Fruit fly (Drosophila melanogaster) whole organism, embryonic: Measurements from ENCODE around the gene alpha-PheRS.

ENCODE experiments used
- Bgb ChIP-seq: fragments of 200-800 bp; sonication (Bioruptor generic); IDR thresholded peaks from 2 replicates; pipeline ENCODE4 v1.3.6; 2022; ENCODE audit warnings: missing biosample characterization, missing genetic modification characterization; ENCODE audit not compliant: partially characterized antibody
- CG10431 ChIP-seq: fragments of 200-800 bp; sonication (Bioruptor generic); optimal IDR thresholded peaks from 3 replicates; lab custom pipeline; 2018; ENCODE audit warnings: missing biosample characterization, mild to moderate bottlenecking, missing genetic modification characterization
- CG11560 ChIP-seq: fragments of 200-800 bp; sonication (Bioruptor generic); IDR thresholded peaks from 3 replicates; pipeline ENCODE4 v1.3.6; 2022; ENCODE audit warnings: missing biosample characterization, missing genetic modification characterization
- CG12104 ChIP-seq: fragments of 200-800 bp; sonication (Bioruptor generic); optimal IDR thresholded peaks from 3 replicates; lab custom pipeline; 2016; ENCODE audit warnings: missing biosample characterization, missing genetic modification characterization
- CG12219 ChIP-seq: fragments of 200-800 bp; sonication (Bioruptor generic); optimal IDR thresholded peaks from 3 replicates; lab custom pipeline; 2018; ENCODE audit warnings: missing biosample characterization, mild to moderate bottlenecking, missing genetic modification characterization
- CG15011 ChIP-seq: fragments of 200-800 bp; sonication (Bioruptor generic); optimal IDR thresholded peaks from 3 replicates; lab custom pipeline; 2018; ENCODE audit warnings: missing biosample characterization, mild to moderate bottlenecking, missing genetic modification characterization
- CG15269 ChIP-seq: fragments of 200-800 bp; sonication (Bioruptor generic); optimal IDR thresholded peaks from 2 replicates; lab custom pipeline; 2018; ENCODE audit warnings: missing biosample characterization, mild to moderate bottlenecking, missing genetic modification characterization, moderate library complexity
- CG18262 ChIP-seq: fragments of 200-800 bp; optimal IDR thresholded peaks from 3 replicates; lab custom pipeline; 2019; ENCODE audit warnings: missing biosample characterization, mild to moderate bottlenecking, missing genetic modification characterization, moderate library complexity
- CG31224 ChIP-seq: fragments of 200-800 bp; sonication (Bioruptor generic); IDR thresholded peaks from 2 replicates; pipeline ENCODE4 v1.3.6; 2022; ENCODE audit warnings: missing biosample characterization, missing genetic modification characterization
- CG32767 ChIP-seq: fragments of 200-800 bp; sonication (Bioruptor generic); IDR thresholded peaks from 2 replicates; pipeline ENCODE4 v1.3.6; 2022; ENCODE audit warnings: missing biosample characterization, missing genetic modification characterization
- CG32772 ChIP-seq: fragments of 200-800 bp; sonication (Bioruptor generic); IDR thresholded peaks from 2 replicates; pipeline ENCODE4 v1.3.6; 2022; ENCODE audit warnings: missing biosample characterization, missing genetic modification characterization
- CG4404 ChIP-seq: fragments of 200-800 bp; sonication (Bioruptor generic); IDR thresholded peaks from 2 replicates; pipeline ENCODE4 v1.3.6; 2022; ENCODE audit warnings: missing biosample characterization, missing genetic modification characterization
- CG4707 ChIP-seq: fragments of 200-800 bp; sonication (Bioruptor generic); optimal IDR thresholded peaks from 2 replicates; lab custom pipeline; 2018; ENCODE audit warnings: missing biosample characterization, mild to moderate bottlenecking, missing genetic modification characterization, moderate library complexity
- CG7372 ChIP-seq: fragments of 200-800 bp; sonication (Bioruptor generic); IDR thresholded peaks from 2 replicates; pipeline ENCODE4 v1.3.6; 2022; ENCODE audit warnings: missing biosample characterization, missing genetic modification characterization
- CG7963 ChIP-seq: fragments of 200-800 bp; sonication (Bioruptor generic); IDR thresholded peaks from 3 replicates; pipeline ENCODE4 v1.3.6; 2022; ENCODE audit warnings: missing biosample characterization, missing genetic modification characterization; ENCODE audit not compliant: partially characterized antibody
- CG9876 ChIP-seq: fragments of 200-800 bp; sonication (Bioruptor generic); optimal IDR thresholded peaks from 2 replicates; lab custom pipeline; 2016; ENCODE audit warnings: missing biosample characterization, missing genetic modification characterization
- CoRest ChIP-seq: fragments of 200-800 bp; sonication (Bioruptor generic); optimal IDR thresholded peaks from 3 replicates; lab custom pipeline; 2018; ENCODE audit warnings: missing biosample characterization, mild to moderate bottlenecking, missing genetic modification characterization, moderate library complexity
- Dad ChIP-seq: fragments of 200-800 bp; sonication (Bioruptor generic); optimal IDR thresholded peaks from 3 replicates; lab custom pipeline; 2016; ENCODE audit warnings: missing biosample characterization, missing genetic modification characterization
- Deaf1 ChIP-seq: fragments of 200-800 bp; optimal IDR thresholded peaks from 3 replicates; lab custom pipeline; 2019; ENCODE audit warnings: missing biosample characterization, mild to moderate bottlenecking, missing genetic modification characterization, moderate library complexity
- Dip2 ChIP-seq: fragments of 200-800 bp; sonication (Bioruptor generic); IDR thresholded peaks from 2 replicates; pipeline ENCODE4 v1.3.6; 2022; ENCODE audit warnings: missing biosample characterization, missing genetic modification characterization
- Dip3 ChIP-seq: fragments of 200-800 bp; sonication (Bioruptor generic); optimal IDR thresholded peaks from 3 replicates; lab custom pipeline; 2016; ENCODE audit warnings: missing biosample characterization, missing genetic modification characterization
- Doc2 ChIP-seq: fragments of 200-800 bp; sonication (Bioruptor generic); IDR thresholded peaks from 2 replicates; pipeline ENCODE4 v1.3.6; 2022; ENCODE audit warnings: missing biosample characterization, missing genetic modification characterization
- Hr78 ChIP-seq, 2 experiments: fragments of 200-800 bp in 1 of 2; fragments of >200 bp in 1 of 2; sonication (Bioruptor generic) in 1 of 2; optimal IDR thresholded peaks; 2 replicates each; lab custom pipeline; 2017 to 2019; ENCODE audit warnings: missing biosample characterization in 2 of 2, missing genetic modification characterization in 2 of 2, mild to moderate bottlenecking in 1 of 2, moderate library complexity in 1 of 2
- Meics ChIP-seq: fragments of 200-800 bp; sonication (Bioruptor generic); optimal IDR thresholded peaks from 2 replicates; lab custom pipeline; 2017; ENCODE audit warnings: missing biosample characterization, mild to moderate bottlenecking, missing genetic modification characterization
- Side ChIP-seq: fragments of 200-800 bp; sonication (Bioruptor generic); optimal IDR thresholded peaks from 2 replicates; lab custom pipeline; 2016; ENCODE audit warnings: missing biosample characterization, missing genetic modification characterization
- Sin3A ChIP-seq: fragments of >200 bp; optimal IDR thresholded peaks from 2 replicates; lab custom pipeline; 2018
- Six4 ChIP-seq: fragments of 200-800 bp; sonication (Bioruptor generic); optimal IDR thresholded peaks from 2 replicates; lab custom pipeline; 2016; ENCODE audit warnings: missing biosample characterization, missing genetic modification characterization
- Sox100B ChIP-seq: fragments of 200-800 bp; sonication (Bioruptor generic); optimal IDR thresholded peaks from 3 replicates; lab custom pipeline; 2018; ENCODE audit warnings: missing biosample characterization, mild to moderate bottlenecking, missing genetic modification characterization
- Usf ChIP-seq: fragments of 200-800 bp; sonication (Bioruptor generic); optimal IDR thresholded peaks from 2 replicates; lab custom pipeline; 2017; ENCODE audit warnings: missing genotype, missing biosample characterization, missing genetic modification characterization
- ato ChIP-seq: fragments of 200-800 bp; sonication (Bioruptor generic); IDR thresholded peaks from 2 replicates; pipeline ENCODE4 v1.3.6; 2022; ENCODE audit warnings: missing biosample characterization, missing genetic modification characterization; ENCODE audit not compliant: partially characterized antibody
- bab2 ChIP-seq: fragments of 200-800 bp; sonication (Bioruptor generic); optimal IDR thresholded peaks from 2 replicates; lab custom pipeline; 2016; ENCODE audit warnings: missing biosample characterization, missing genetic modification characterization
- bigmax ChIP-seq: fragments of 200-800 bp; sonication (Bioruptor generic); optimal IDR thresholded peaks from 2 replicates; lab custom pipeline; 2018; ENCODE audit warnings: missing biosample characterization, mild to moderate bottlenecking, missing genetic modification characterization
- bsh ChIP-seq, 2 experiments: fragments of 200-800 bp; sonication (Bioruptor generic); optimal IDR thresholded peaks; 2 replicates each; lab custom pipeline; 2017 to 2018; ENCODE audit warnings: mild to moderate bottlenecking in 2 of 2, missing biosample characterization in 2 of 2, missing genetic modification characterization in 2 of 2, moderate library complexity in 1 of 2
- corto ChIP-seq: fragments of 200-800 bp; sonication (Bioruptor generic); optimal IDR thresholded peaks from 2 replicates; lab custom pipeline; 2016; ENCODE audit warnings: missing biosample characterization, mild to moderate bottlenecking, missing genetic modification characterization, moderate library complexity
- disco-r ChIP-seq: fragments of 200-800 bp; sonication (Bioruptor generic); optimal IDR thresholded peaks from 2 replicates; lab custom pipeline; 2016; ENCODE audit warnings: missing biosample characterization, missing genetic modification characterization
- gro ChIP-seq: fragments of 200-800 bp; sonication (Bioruptor generic); optimal IDR thresholded peaks from 2 replicates; lab custom pipeline; 2016; ENCODE audit warnings: missing biosample characterization, missing genetic modification characterization
- hb ChIP-seq: fragments of 200-800 bp; sonication (Bioruptor generic); IDR thresholded peaks from 3 replicates; pipeline ENCODE4 v1.3.6; 2022; ENCODE audit warnings: missing biosample characterization, missing genetic modification characterization; ENCODE audit not compliant: partially characterized antibody
- hbn ChIP-seq: fragments of 200-800 bp; sonication (Bioruptor generic); IDR thresholded peaks from 2 replicates; pipeline ENCODE4 v1.3.6; 2022; ENCODE audit warnings: missing biosample characterization, missing genetic modification characterization; ENCODE audit not compliant: partially characterized antibody
- hkb ChIP-seq, 2 experiments: fragments of 200-800 bp in 1 of 2; fragments of >200 bp in 1 of 2; sonication (Bioruptor generic) in 1 of 2; IDR thresholded peaks in 1 of 2; optimal IDR thresholded peaks in 1 of 2; 2 replicates each; pipeline versions ENCODE4 v1.3.6 to Lab custom; 2017 to 2022; ENCODE audit warnings: missing biosample characterization in 1 of 2, missing genetic modification characterization in 1 of 2
- jing ChIP-seq: fragments of 200-800 bp; sonication (Bioruptor generic); optimal IDR thresholded peaks from 2 replicates; lab custom pipeline; 2018; ENCODE audit warnings: missing biosample characterization, mild to moderate bottlenecking, missing genetic modification characterization
- kah ChIP-seq: fragments of 200-800 bp; sonication (Bioruptor generic); optimal IDR thresholded peaks from 2 replicates; lab custom pipeline; 2018; ENCODE audit warnings: missing biosample characterization, mild to moderate bottlenecking, missing genetic modification characterization
- maf-S ChIP-seq: fragments of 200-800 bp; sonication (Bioruptor generic); optimal IDR thresholded peaks from 2 replicates; lab custom pipeline; 2016; ENCODE audit warnings: missing biosample characterization, missing genetic modification characterization
- onecut ChIP-seq: fragments of 200-800 bp; sonication (Bioruptor generic); IDR thresholded peaks from 2 replicates; pipeline ENCODE4 v1.3.6; 2022; ENCODE audit warnings: missing biosample characterization, missing genetic modification characterization
- pb ChIP-seq: fragments of 200-800 bp; sonication (Bioruptor generic); optimal IDR thresholded peaks from 3 replicates; lab custom pipeline; 2016; ENCODE audit warnings: missing biosample characterization, missing genetic modification characterization
- sna ChIP-seq: fragments of 200-800 bp; sonication (Bioruptor generic); IDR thresholded peaks from 2 replicates; pipeline ENCODE4 v1.3.6; 2022; ENCODE audit warnings: missing biosample characterization, missing genetic modification characterization; ENCODE audit not compliant: partially characterized antibody
- stc ChIP-seq: fragments of 200-800 bp; sonication (Bioruptor generic); IDR thresholded peaks from 2 replicates; pipeline ENCODE4 v1.3.6; 2022; ENCODE audit warnings: missing biosample characterization, missing genetic modification characterization
- tap ChIP-seq: fragments of 200-800 bp; optimal IDR thresholded peaks from 3 replicates; lab custom pipeline; 2019; ENCODE audit warnings: missing biosample characterization, mild to moderate bottlenecking, missing genetic modification characterization, moderate library complexity
- zf30C ChIP-seq: fragments of 200-800 bp; sonication (Bioruptor generic); optimal IDR thresholded peaks from 3 replicates; lab custom pipeline; 2018; ENCODE audit warnings: missing biosample characterization, mild to moderate bottlenecking, missing genetic modification characterization

The alpha-PheRS gene

dm6 chrX:8100026-8100825 is 45.2 kb downstream of the alpha-PheRS start (continued):
- TF ChIP-seq corto (peak; percentile 35), CG15269 (tag; lab: Kevin White, UChicago) (peak; percentile 87), bigmax (GFP tag; lab: Kevin White, UChicago) (no peak), stc (peak; percentile 88), CG31224 (GFP tag; lab: Robert Waterston, UW) (peak; percentile 47; the same call in 1 of the 2 replicates), Usf (GFP tag; lab: Kevin White, UChicago) (peak; percentile 27), CG10431 (GFP tag; lab: Kevin White, UChicago) (peak; percentile 59), jing (GFP tag; lab: Kevin White, UChicago) (peak; percentile 20), onecut (GFP tag; lab: Robert Waterston, UW) (peak; percentile 69), CG11560 (tag; lab: Robert Waterston, UW) (peak; percentile 71), pb (peak; percentile 17), CG12104 (peak; percentile 68), disco-r (GFP tag; lab: Kevin White, UChicago) (no peak), Side (GFP tag; lab: Kevin White, UChicago) (peak; percentile 57), hb (GFP tag; lab: Robert Waterston, UW) (no peak), Dad (peak; percentile 33), CG18262 (tag; lab: Kevin White, UChicago) (peak; percentile 82), kah (GFP tag; lab: Kevin White, UChicago) (peak; percentile 42), CG12219 (GFP tag; lab: Kevin White, UChicago) (peak; percentile 69), gro (peak; percentile 46), CG32772 (GFP tag; lab: Robert Waterston, UW) (peak; percentile 87), tap (tag; lab: Kevin White, UChicago) (peak; percentile 81), Doc2 (GFP tag; lab: Robert Waterston, UW) (no peak), bsh (GFP tag; optimal IDR thresholded peaks at IDR 0.05; lab: Kevin White, UChicago) (peak; percentile 62 to 90), Bgb (GFP tag; lab: Robert Waterston, UW) (no peak), ato (GFP tag; lab: Robert Waterston, UW) (no peak), CoRest (tag; lab: Kevin White, UChicago) (peak; percentile 77), CG7963 (GFP tag; lab: Robert Waterston, UW) (no peak), Sin3A (lab: Kevin White, UChicago) (no peak), hbn (GFP tag; lab: Robert Waterston, UW) (no peak), CG4404 (GFP tag; lab: Robert Waterston, UW) (peak; percentile 43; the same call in 1 of the 2 replicates), CG4707 (GFP tag; lab: Kevin White, UChicago) (no peak), zf30C (GFP tag; lab: Kevin White, UChicago) (peak; percentile 70), CG9876 (GFP tag; lab: Kevin White, UChicago) (no peak), sna (no peak), hkb (optimal IDR thresholded peaks at IDR 0.05; lab: Kevin White, UChicago) (no peak), hkb (GFP tag; IDR thresholded peaks at IDR 0.05; lab: Robert Waterston, UW) (peak; percentile 94), Dip2 (no peak), Hr78 (GFP tag; optimal IDR thresholded peaks at IDR 0.05; lab: Kevin White, UChicago) (peak in 1 of 2 experiments; percentile 38), Sox100B (peak; percentile 77), Meics (GFP tag; lab: Kevin White, UChicago) (peak; percentile 88), Deaf1 (tag; lab: Kevin White, UChicago) (peak; percentile 57), Six4 (GFP tag; lab: Kevin White, UChicago) (peak; percentile 70), maf-S (GFP tag; lab: Kevin White, UChicago) (peak; percentile 6), CG32767 (GFP tag; lab: Robert Waterston, UW) (peak; percentile 56), CG15011 (GFP tag; lab: Kevin White, UChicago) (peak; percentile 57), CG7372 (peak; percentile 80), bab2 (GFP tag; lab: Kevin White, UChicago) (peak; percentile 58), Dip3 (GFP tag; lab: Kevin White, UChicago) (peak; percentile 42)
